Worm (Caenorhabditis elegans): ENCODE results near the gene F31F6.2.

Gene F31F6.2

DNA sequence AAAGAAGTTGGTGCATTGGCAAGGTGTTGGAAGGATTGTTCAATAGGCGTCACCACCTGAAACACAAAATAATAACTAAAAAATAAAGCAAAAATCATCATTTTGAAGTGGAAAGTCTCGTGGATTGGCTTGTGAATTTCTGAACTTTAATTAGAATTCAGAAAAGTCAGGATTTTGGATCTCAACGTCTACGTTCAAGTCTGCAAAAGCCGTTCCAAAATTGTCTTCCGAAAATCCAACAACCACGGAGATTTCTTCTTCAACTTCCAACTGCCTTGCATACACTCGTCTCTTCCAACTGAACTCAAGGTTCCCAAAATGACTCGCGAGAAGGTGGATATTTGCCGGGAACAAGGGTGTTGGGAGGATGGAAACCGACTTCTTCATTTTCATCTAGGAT is 5.9 kb downstream of the F31F6.2 start, which contains the start of gene C27C12.3:
TSS of gene C27C12.3 (minus strand) at position 101 of the 400 bp plus-strand sequence.
- TF ChIP-seq klf-2 (GFP tag; conservative IDR thresholded peaks at IDR 0.05) (no peak), ref-1 (GFP tag; conservative IDR thresholded peaks at IDR 0.05) (no peak), ztf-23 (GFP tag; IDR thresholded peaks at IDR 0.05) (no peak), T22C8.4 (GFP tag; IDR thresholded peaks at IDR 0.05) (no peak), cog-1 (tag; optimal IDR thresholded peaks at IDR 0.05) (no peak), tab-1 (GFP tag; IDR thresholded peaks at IDR 0.05) (no peak), med-1 (GFP tag; optimal IDR thresholded peaks at IDR 0.05; ENCODE audit: insufficient read depth) (no peak), flt-1 (GFP tag; IDR thresholded peaks at IDR 0.05) (no peak), ztf-29 (GFP tag; IDR thresholded peaks at IDR 0.05) (no peak)

DNA sequence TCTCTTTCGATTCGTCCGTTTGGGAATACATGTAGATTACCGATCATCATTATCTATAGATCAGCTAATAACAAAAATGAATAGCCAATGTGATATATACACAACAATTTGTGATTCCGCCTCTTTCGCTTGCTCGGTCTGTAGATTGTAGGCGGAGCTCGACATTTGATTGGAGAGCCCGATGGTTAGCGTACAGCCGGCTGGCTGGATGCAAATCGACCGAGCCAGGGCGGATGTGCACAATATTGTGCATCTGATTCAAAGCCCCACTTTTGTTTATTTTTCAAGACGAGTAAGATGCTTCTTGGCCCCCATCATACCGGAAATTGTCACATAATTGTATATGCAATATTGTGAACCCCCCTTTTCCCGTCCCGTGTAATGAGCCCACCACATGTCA is 9.9 kb downstream of the F31F6.2 start, which contains the start of gene dmd-4:
TSS of gene dmd-4 (minus strand) at position 101 of the 400 bp plus-strand sequence.
- TF ChIP-seq ref-1 (GFP tag; conservative IDR thresholded peaks at IDR 0.05): no peak
- no peak for TF ChIP-seq flt-1 (GFP tag; IDR thresholded peaks at IDR 0.05)
- TF ChIP-seq T22C8.4 (GFP tag; IDR thresholded peaks at IDR 0.05): no peak
- TF ChIP-seq tab-1 (GFP tag; IDR thresholded peaks at IDR 0.05): no peak
- no peak for TF ChIP-seq ztf-29 (GFP tag; IDR thresholded peaks at IDR 0.05)
- no peak for TF ChIP-seq klf-2 (GFP tag; conservative IDR thresholded peaks at IDR 0.05)
- TF ChIP-seq cog-1 (tag; optimal IDR thresholded peaks at IDR 0.05): no peak
- TF ChIP-seq ztf-23 (GFP tag; IDR thresholded peaks at IDR 0.05): no peak

- TF ChIP-seq cog-1 (tag; optimal IDR thresholded peaks at IDR 0.05) (peak; percentile 84), ref-1 (GFP tag; conservative IDR thresholded peaks at IDR 0.05) (no peak), ztf-29 (GFP tag; IDR thresholded peaks at IDR 0.05) (no peak), klf-2 (GFP tag; conservative IDR thresholded peaks at IDR 0.05) (no peak), tab-1 (GFP tag; IDR thresholded peaks at IDR 0.05) (no peak), T22C8.4 (GFP tag; IDR thresholded peaks at IDR 0.05) (no peak), flt-1 (GFP tag; IDR thresholded peaks at IDR 0.05) (peak; percentile 77), med-1 (GFP tag; optimal IDR thresholded peaks at IDR 0.05; ENCODE audit: insufficient read depth) (no peak), ztf-23 (GFP tag; IDR thresholded peaks at IDR 0.05) (no peak; the same call in 1 of the 2 replicates)
These were observed 17.9 kb downstream of the F31F6.2 start, which contains the start of the genes C27C12.1 and C27C12.4 for ce11 chrX:14853712-14854217. C27C12.1 (minus strand) TSS chrX:14853762. C27C12.4 (plus strand) TSS chrX:14854086.

- no peak for TF ChIP-seq cog-1 (tag; optimal IDR thresholded peaks at IDR 0.05)
- TF ChIP-seq klf-2 (GFP tag; conservative IDR thresholded peaks at IDR 0.05): no peak
- no peak for TF ChIP-seq tab-1 (GFP tag; IDR thresholded peaks at IDR 0.05)
- TF ChIP-seq ztf-23 (GFP tag; IDR thresholded peaks at IDR 0.05): no peak
- TF ChIP-seq flt-1 (GFP tag; IDR thresholded peaks at IDR 0.05): no peak
- TF ChIP-seq ztf-29 (GFP tag; IDR thresholded peaks at IDR 0.05): no peak
- TF ChIP-seq med-1 (GFP tag; optimal IDR thresholded peaks at IDR 0.05; ENCODE audit: insufficient read depth): no peak
- no peak for TF ChIP-seq T22C8.4 (GFP tag; IDR thresholded peaks at IDR 0.05)
- no peak for TF ChIP-seq ref-1 (GFP tag; conservative IDR thresholded peaks at IDR 0.05)
These were observed 19.8 kb downstream of the F31F6.2 start for ce11 chrX:14851904-14852303.

DNA sequence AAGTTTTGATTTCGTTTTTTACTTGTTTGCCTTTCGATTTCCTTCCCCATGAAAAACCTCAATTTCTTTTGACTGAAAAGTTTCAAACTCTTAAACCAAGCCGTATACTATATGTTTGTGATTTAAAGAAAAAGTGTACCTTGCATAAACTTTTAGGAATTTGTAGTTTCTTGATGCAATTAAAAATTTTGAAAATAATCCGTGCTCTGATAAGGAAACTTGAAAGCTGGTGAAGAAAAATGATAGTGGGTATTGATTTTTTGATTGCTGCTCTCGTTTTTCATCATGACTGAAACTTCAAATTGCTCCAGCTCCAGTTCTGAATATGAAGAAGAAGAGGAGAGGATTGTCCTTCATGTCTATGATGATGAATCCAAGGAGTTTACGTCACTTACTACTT is 22.6 kb downstream of the F31F6.2 start, which contains the start of gene acd-3:
TSS of gene acd-3 (plus strand) at position 222 of the 400 bp plus-strand sequence.
- TF ChIP-seq T22C8.4 (GFP tag; IDR thresholded peaks at IDR 0.05) (no peak), ztf-23 (GFP tag; IDR thresholded peaks at IDR 0.05) (no peak), med-1 (GFP tag; optimal IDR thresholded peaks at IDR 0.05; ENCODE audit: insufficient read depth) (no peak), ref-1 (GFP tag; conservative IDR thresholded peaks at IDR 0.05) (no peak), cog-1 (tag; optimal IDR thresholded peaks at IDR 0.05) (no peak), ztf-29 (GFP tag; IDR thresholded peaks at IDR 0.05) (no peak), flt-1 (GFP tag; IDR thresholded peaks at IDR 0.05) (no peak), klf-2 (GFP tag; conservative IDR thresholded peaks at IDR 0.05) (no peak), tab-1 (GFP tag; IDR thresholded peaks at IDR 0.05) (no peak)

- no peak for TF ChIP-seq flt-1 (GFP tag; IDR thresholded peaks at IDR 0.05)
- no peak for TF ChIP-seq ztf-23 (GFP tag; IDR thresholded peaks at IDR 0.05)
- TF ChIP-seq klf-2 (GFP tag; conservative IDR thresholded peaks at IDR 0.05): no peak
- no peak for TF ChIP-seq tab-1 (GFP tag; IDR thresholded peaks at IDR 0.05)
- no peak for TF ChIP-seq cog-1 (tag; optimal IDR thresholded peaks at IDR 0.05)
- no peak for TF ChIP-seq T22C8.4 (GFP tag; IDR thresholded peaks at IDR 0.05)
- no peak for TF ChIP-seq ref-1 (GFP tag; conservative IDR thresholded peaks at IDR 0.05)
- TF ChIP-seq med-1 (GFP tag; optimal IDR thresholded peaks at IDR 0.05; ENCODE audit: insufficient read depth): no peak
- no peak for TF ChIP-seq ztf-29 (GFP tag; IDR thresholded peaks at IDR 0.05)
These were observed 26.0 kb downstream of the F31F6.2 start, which contains the start of gene egrh-1 for ce11 chrX:14845637-14846036. egrh-1 (plus strand) TSS chrX:14845937.

DNA sequence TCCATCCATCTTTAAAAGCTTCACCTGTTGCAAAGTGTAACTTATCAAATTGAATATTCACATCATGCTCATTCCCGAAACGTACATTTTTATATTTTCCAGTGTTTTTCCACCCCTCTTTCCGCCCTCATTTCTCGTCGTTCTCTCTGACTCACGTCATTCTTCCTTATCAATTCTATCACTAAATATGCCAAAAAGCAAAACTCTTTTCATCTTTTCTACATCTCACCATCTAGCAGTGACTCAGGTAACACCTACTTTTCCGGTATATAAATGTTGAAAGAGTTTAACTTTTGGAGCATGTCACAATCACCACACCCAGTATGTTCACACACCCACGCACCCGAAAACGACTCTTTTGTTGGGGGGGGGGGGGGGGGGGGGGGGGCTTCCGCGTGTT is 27.2 kb downstream of the F31F6.2 start:
- TF ChIP-seq ztf-23 (GFP tag; IDR thresholded peaks at IDR 0.05): no peak
- no peak for TF ChIP-seq flt-1 (GFP tag; IDR thresholded peaks at IDR 0.05)
- TF ChIP-seq T22C8.4 (GFP tag; IDR thresholded peaks at IDR 0.05): no peak
- no peak for TF ChIP-seq tab-1 (GFP tag; IDR thresholded peaks at IDR 0.05)
- no peak for TF ChIP-seq klf-2 (GFP tag; conservative IDR thresholded peaks at IDR 0.05)
- TF ChIP-seq ztf-29 (GFP tag; IDR thresholded peaks at IDR 0.05): no peak
- TF ChIP-seq ref-1 (GFP tag; conservative IDR thresholded peaks at IDR 0.05): no peak
- TF ChIP-seq cog-1 (tag; optimal IDR thresholded peaks at IDR 0.05): no peak
- TF ChIP-seq med-1 (GFP tag; optimal IDR thresholded peaks at IDR 0.05; ENCODE audit: insufficient read depth): no peak

DNA sequence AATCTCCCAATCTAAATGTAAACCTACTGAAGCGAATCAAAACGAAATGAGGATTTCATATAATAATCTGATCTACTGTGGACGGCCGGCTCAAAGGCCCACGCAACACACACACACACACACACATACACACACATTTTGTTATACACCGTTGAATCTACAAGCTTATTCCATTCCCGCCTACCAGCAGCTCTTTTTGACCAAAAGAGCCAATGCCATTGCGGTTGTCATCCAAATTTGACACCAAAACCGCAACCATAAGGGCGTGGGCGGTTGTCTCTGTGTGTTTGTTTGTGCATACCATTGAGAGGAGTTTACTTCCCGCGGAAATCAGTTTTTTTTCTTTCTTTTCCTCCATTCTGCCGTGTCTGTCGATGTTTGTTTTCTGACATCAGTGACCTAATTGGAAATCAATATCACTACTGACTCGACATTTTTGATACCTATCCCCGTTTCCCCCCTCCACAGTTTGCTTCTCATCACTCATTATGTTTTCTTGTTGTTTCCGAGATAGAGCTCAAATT is 28.8 kb downstream of the F31F6.2 start:
- no peak for TF ChIP-seq cog-1 (tag; optimal IDR thresholded peaks at IDR 0.05)
- no peak for TF ChIP-seq klf-2 (GFP tag; conservative IDR thresholded peaks at IDR 0.05)
- no peak for TF ChIP-seq ref-1 (GFP tag; conservative IDR thresholded peaks at IDR 0.05)
- no peak for TF ChIP-seq flt-1 (GFP tag; IDR thresholded peaks at IDR 0.05)
- TF ChIP-seq tab-1 (GFP tag; IDR thresholded peaks at IDR 0.05): no peak
- no peak for TF ChIP-seq med-1 (GFP tag; optimal IDR thresholded peaks at IDR 0.05; ENCODE audit: insufficient read depth)
- TF ChIP-seq ztf-23 (GFP tag; IDR thresholded peaks at IDR 0.05): no peak
- TF ChIP-seq ztf-29 (GFP tag; IDR thresholded peaks at IDR 0.05): no peak
- TF ChIP-seq T22C8.4 (GFP tag; IDR thresholded peaks at IDR 0.05): no peak

ce11 chrX:14841030-14841429 is 30.6 kb downstream of the F31F6.2 start:
- TF ChIP-seq ref-1 (GFP tag; conservative IDR thresholded peaks at IDR 0.05): no peak
- TF ChIP-seq ztf-23 (GFP tag; IDR thresholded peaks at IDR 0.05): 0 out of 2 replicates have a peak, but pooled peaks have one; percentile 42
- TF ChIP-seq cog-1 (tag; optimal IDR thresholded peaks at IDR 0.05): peak; percentile 75
- peak; percentile 47; the same call in 1 of the 2 replicates for TF ChIP-seq flt-1 (GFP tag; IDR thresholded peaks at IDR 0.05)
- 0 out of 2 replicates have a peak, but pooled peaks have one; percentile 7 for TF ChIP-seq ztf-29 (GFP tag; IDR thresholded peaks at IDR 0.05)
- no peak for TF ChIP-seq tab-1 (GFP tag; IDR thresholded peaks at IDR 0.05)
- TF ChIP-seq T22C8.4 (GFP tag; IDR thresholded peaks at IDR 0.05): no peak

Data from whole organism, midembryonic.